In the genomic region with DNA sequence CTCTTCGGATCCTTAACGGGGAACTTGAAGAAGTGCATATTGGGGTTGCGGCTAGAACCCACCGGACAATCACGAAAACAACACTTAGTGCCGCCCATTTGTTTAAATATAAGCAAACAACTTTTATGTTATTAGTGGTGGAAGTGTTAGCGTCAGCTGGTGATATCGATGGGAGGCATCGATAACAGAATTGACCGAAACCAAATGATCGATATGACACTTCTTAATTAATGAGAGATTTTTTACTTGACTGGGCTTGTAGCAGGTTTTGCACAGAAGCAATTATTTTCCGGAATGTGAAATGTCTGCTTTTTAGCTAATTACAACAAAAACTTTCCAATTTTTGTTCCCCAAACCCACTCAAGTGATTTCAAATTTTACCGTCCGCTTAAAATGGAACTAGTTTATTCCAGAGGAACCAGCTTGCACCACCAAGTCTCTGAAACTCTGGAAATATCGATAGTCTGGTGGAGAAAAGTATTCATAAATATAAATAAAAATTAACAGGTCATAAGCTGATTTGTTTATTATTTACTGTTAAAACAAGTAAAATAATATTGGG, we compare ENCODE assay signal across 1 fruit fly cellular context.
A peak's percentile ranks its signal among the peaks of the same experiment; 100 is the strongest.
TF ChIP-seq lines count a peak whose summit lies in the region.

A gene (minus strand): TSS at position 159 of the 562 bp plus-strand sequence.

TF ChIP-seq in whole organism, embryonic, 481 proteins besides CTCF, POLR2A, EP300 and RAD21 (continued from another document):
- TF ChIP-seq pzg (GFP tag; optimal IDR thresholded peaks at IDR 0.05; lab: Kevin White, UChicago) (peak; percentile 64), z (GFP tag; IDR thresholded peaks at IDR 0.05; lab: Robert Waterston, UW) (no peak), CG2116 (GFP tag; optimal IDR thresholded peaks at IDR 0.05; lab: Kevin White, UChicago) (peak; percentile 80), bbx (GFP tag; IDR thresholded peaks at IDR 0.05; lab: Robert Waterston, UW; ENCODE audit: partially characterized antibody) (peak; percentile 79), Dref (GFP tag; IDR thresholded peaks at IDR 0.05; lab: Robert Waterston, UW) (peak; percentile 84), Myb (GFP tag; optimal IDR thresholded peaks at IDR 0.05; lab: Kevin White, UChicago) (peak; percentile 94), hkb (optimal IDR thresholded peaks at IDR 0.05; lab: Kevin White, UChicago) (peak; percentile 34), hkb (GFP tag; IDR thresholded peaks at IDR 0.05; lab: Robert Waterston, UW) (no peak), E2f2 (GFP tag; IDR thresholded peaks at IDR 0.05; lab: Robert Waterston, UW) (peak; percentile 42), sim (GFP tag; IDR thresholded peaks at IDR 0.05; lab: Robert Waterston, UW) (no peak), CG12071 (GFP tag; optimal IDR thresholded peaks at IDR 0.05; lab: Kevin White, UChicago) (no peak), CG32532 (GFP tag; IDR thresholded peaks at IDR 0.05; lab: Robert Waterston, UW) (no peak), ap (GFP tag; IDR thresholded peaks at IDR 0.05; lab: Robert Waterston, UW) (no peak), CG7963 (GFP tag; IDR thresholded peaks at IDR 0.05; lab: Robert Waterston, UW; ENCODE audit: partially characterized antibody) (peak; percentile 72), CG14667 (GFP tag; IDR thresholded peaks at IDR 0.05; lab: Robert Waterston, UW) (no peak), Sin3A (optimal IDR thresholded peaks at IDR 0.05; lab: Kevin White, UChicago) (peak; percentile 84), CG1603 (tag; optimal IDR thresholded peaks at IDR 0.05; lab: Kevin White, UChicago) (no peak), MBD-R2 (GFP tag; IDR thresholded peaks at IDR 0.05; lab: Robert Waterston, UW) (peak; percentile 62), crp (GFP tag; optimal IDR thresholded peaks at IDR 0.05; lab: Kevin White, UChicago) (peak in 1 of 2 experiments; percentile 81), CG11696 (GFP tag; IDR thresholded peaks at IDR 0.05; lab: Robert Waterston, UW) (no peak), Med (GFP tag; lab: Kevin White, UChicago) (peak; percentile 2), C15 (GFP tag; IDR thresholded peaks at IDR 0.05; lab: Robert Waterston, UW) (no peak), CG10274 (GFP tag; optimal IDR thresholded peaks at IDR 0.05; lab: Kevin White, UChicago) (no peak), Atf3 (GFP tag; optimal IDR thresholded peaks at IDR 0.05; lab: Kevin White, UChicago) (no peak), sna (GFP tag; IDR thresholded peaks at IDR 0.05; lab: Robert Waterston, UW; ENCODE audit: partially characterized antibody) (peak; percentile 95), CG6791 (GFP tag; IDR thresholded peaks at IDR 0.05; lab: Robert Waterston, UW; ENCODE audit: partially characterized antibody) (peak; percentile 86), CG13296 (GFP tag; optimal IDR thresholded peaks at IDR 0.05; lab: Kevin White, UChicago) (no peak), CG17359 (tag; optimal IDR thresholded peaks at IDR 0.05; lab: Kevin White, UChicago) (no peak), unc-4 (GFP tag; IDR thresholded peaks at IDR 0.05; lab: Robert Waterston, UW; ENCODE audit: partially characterized antibody) (peak; percentile 95), mam (GFP tag; optimal IDR thresholded peaks at IDR 0.05; lab: Kevin White, UChicago) (peak; percentile 13), hbn (GFP tag; IDR thresholded peaks at IDR 0.05; lab: Robert Waterston, UW; ENCODE audit: partially characterized antibody) (peak; percentile 86), CG15479 (GFP tag; optimal IDR thresholded peaks at IDR 0.05; lab: Kevin White, UChicago) (peak; percentile 79), nerfin-2 (GFP tag; IDR thresholded peaks at IDR 0.05; lab: Robert Waterston, UW; ENCODE audit: partially characterized antibody) (peak; percentile 90), CG18476 (GFP tag; optimal IDR thresholded peaks at IDR 0.05; lab: Kevin White, UChicago) (no peak), CG7928 (GFP tag; optimal IDR thresholded peaks at IDR 0.05; lab: Kevin White, UChicago) (no peak), Sry-δ (GFP tag; optimal IDR thresholded peaks at IDR 0.05; lab: Kevin White, UChicago) (peak; percentile 95), Bgb (GFP tag; IDR thresholded peaks at IDR 0.05; lab: Robert Waterston, UW; ENCODE audit: partially characterized antibody) (peak; percentile 89), CG14860 (GFP tag; IDR thresholded peaks at IDR 0.05; lab: Robert Waterston, UW; ENCODE audit: partially characterized antibody) (peak; percentile 87), Doc3 (GFP tag; IDR thresholded peaks at IDR 0.05; lab: Robert Waterston, UW; ENCODE audit: partially characterized antibody) (peak; percentile 90), vnd (GFP tag; IDR thresholded peaks at IDR 0.05; lab: Robert Waterston, UW; ENCODE audit: partially characterized antibody) (peak; percentile 87), Ets97D (GFP tag; optimal IDR thresholded peaks at IDR 0.05; lab: Kevin White, UChicago) (no peak), CrebB (tag; optimal IDR thresholded peaks at IDR 0.05; lab: Kevin White, UChicago) (no peak), exex (tag; optimal IDR thresholded peaks at IDR 0.05; lab: Kevin White, UChicago) (no peak), CG16813 (GFP tag; IDR thresholded peaks at IDR 0.05; lab: Robert Waterston, UW; ENCODE audit: partially characterized antibody) (peak; percentile 90), HLH4C (GFP tag; IDR thresholded peaks at IDR 0.05; lab: Robert Waterston, UW; ENCODE audit: partially characterized antibody) (peak; percentile 91), CG4707 (GFP tag; optimal IDR thresholded peaks at IDR 0.05; lab: Kevin White, UChicago) (no peak), CG9727 (GFP tag; optimal IDR thresholded peaks at IDR 0.05; lab: Kevin White, UChicago) (no peak), Dll (GFP tag; IDR thresholded peaks at IDR 0.05; lab: Robert Waterston, UW; ENCODE audit: partially characterized antibody) (peak; percentile 97), CG11085 (GFP tag; IDR thresholded peaks at IDR 0.05; lab: Robert Waterston, UW) (no peak), CG42726 (GFP tag; IDR thresholded peaks at IDR 0.05; lab: Robert Waterston, UW; ENCODE audit: partially characterized antibody) (peak; percentile 27; the same call in 1 of the 2 replicates), wor (GFP tag; IDR thresholded peaks at IDR 0.05; lab: Robert Waterston, UW) (no peak), Fer2 (tag; optimal IDR thresholded peaks at IDR 0.05; lab: Kevin White, UChicago) (no peak), CG2129 (GFP tag; IDR thresholded peaks at IDR 0.05; lab: Robert Waterston, UW; ENCODE audit: partially characterized antibody) (peak; percentile 86), Opbp (GFP tag; IDR thresholded peaks at IDR 0.05; lab: Robert Waterston, UW; ENCODE audit: partially characterized antibody) (peak; percentile 82; the same call in 2 of the 3 replicates), peb (GFP tag; IDR thresholded peaks at IDR 0.05; lab: Robert Waterston, UW) (no peak), jing (GFP tag; optimal IDR thresholded peaks at IDR 0.05; lab: Kevin White, UChicago) (no peak), hb (GFP tag; IDR thresholded peaks at IDR 0.05; lab: Robert Waterston, UW; ENCODE audit: partially characterized antibody) (peak; percentile 87), Sox100B (GFP tag; optimal IDR thresholded peaks at IDR 0.05; lab: Kevin White, UChicago) (no peak), Rx (GFP tag; IDR thresholded peaks at IDR 0.05; lab: Robert Waterston, UW) (no peak), Poxn (GFP tag; IDR thresholded peaks at IDR 0.05; lab: Robert Waterston, UW) (no peak), Mad (GFP tag; optimal IDR thresholded peaks at IDR 0.05; lab: Kevin White, UChicago) (no peak), Scr (GFP tag; IDR thresholded peaks at IDR 0.05; lab: Robert Waterston, UW; ENCODE audit: partially characterized antibody) (peak; percentile 94), zen2 (GFP tag; IDR thresholded peaks at IDR 0.05; lab: Robert Waterston, UW; ENCODE audit: partially characterized antibody) (peak; percentile 56; the same call in 1 of the 3 replicates), twi (tag; optimal IDR thresholded peaks at IDR 0.05; lab: Kevin White, UChicago) (no peak), CG17612 (GFP tag; IDR thresholded peaks at IDR 0.05; lab: Robert Waterston, UW) (no peak), CG34224 (GFP tag; IDR thresholded peaks at IDR 0.05; lab: Robert Waterston, UW; ENCODE audit: partially characterized antibody) (peak; percentile 84)
